Worm (Caenorhabditis elegans): Measurements from ENCODE around the gene C03A3.2.

C03A3.2 gene

DNA sequence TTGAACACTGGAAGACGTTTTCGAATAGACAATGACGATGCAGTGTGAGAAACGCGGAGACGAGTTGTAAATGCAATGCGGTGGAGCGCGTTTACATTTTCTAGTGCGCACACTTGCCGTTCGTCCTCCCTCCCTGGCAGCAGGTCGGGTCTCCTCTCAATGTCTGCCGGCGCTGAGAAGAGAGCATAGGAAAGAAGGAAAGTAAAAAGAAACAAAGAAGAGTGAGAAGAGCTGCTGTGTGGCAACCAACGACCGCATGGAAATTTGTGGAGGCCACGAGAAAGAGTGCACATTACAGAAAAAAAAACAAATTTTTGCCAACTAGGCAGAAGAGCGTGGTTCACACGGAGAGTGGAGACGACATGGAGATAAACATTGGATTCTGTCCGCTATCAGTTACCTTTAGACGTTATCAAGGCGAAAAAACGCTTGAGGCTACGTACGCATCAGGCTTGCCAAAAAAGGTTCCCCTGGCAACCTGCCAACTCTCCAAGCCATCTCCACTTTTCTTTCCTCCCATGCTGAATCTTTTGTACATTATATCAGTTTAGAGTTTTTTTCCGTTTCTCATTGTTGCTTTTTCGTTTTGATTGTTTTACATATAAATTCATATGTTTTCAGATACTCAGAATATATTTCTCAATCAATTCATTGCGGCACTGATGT is 37.1 kb downstream of the C03A3.2 start, which contains the start of the genes snrp-40.1 and F08G12.3:
Gene snrp-40.1 (minus strand): TSS at position 143 of the 666 bp plus-strand sequence.
Gene F08G12.3 (plus strand): TSS at position 616 of the 666 bp plus-strand sequence.
- TF ChIP-seq Y55F3AM.14 (GFP tag; optimal IDR thresholded peaks at IDR 0.05), result peak; percentile 31
- TF ChIP-seq crh-2 (tag; optimal IDR thresholded peaks at IDR 0.05), result peak; percentile 89
- no peak for TF ChIP-seq nhr-11 (tag; optimal IDR thresholded peaks at IDR 0.05)
- TF ChIP-seq lsy-2 (tag; optimal IDR thresholded peaks at IDR 0.05), result peak; percentile 36 to 78
- peak; percentile 71 for TF ChIP-seq zag-1 (tag; optimal IDR thresholded peaks at IDR 0.05)
- no peak for TF ChIP-seq elt-1 (tag; optimal IDR thresholded peaks at IDR 0.05)
- no peak for TF ChIP-seq nhr-23 (tag; optimal IDR thresholded peaks at IDR 0.05)
- peak; percentile 82 for TF ChIP-seq sma-9 (GFP tag; optimal IDR thresholded peaks at IDR 0.05)
- TF ChIP-seq sma-9 (tag; optimal IDR thresholded peaks at IDR 0.05), result no peak
- TF ChIP-seq F13H6.1 (tag; optimal IDR thresholded peaks at IDR 0.05), result peak; percentile 89
- TF ChIP-seq nhr-21 (tag; optimal IDR thresholded peaks at IDR 0.05), result peak; percentile 37
- no peak for TF ChIP-seq mbf-1 (tag; optimal IDR thresholded peaks at IDR 0.05)
- peak; percentile 59 for TF ChIP-seq sma-3 (GFP tag; optimal IDR thresholded peaks at IDR 0.05)
- TF ChIP-seq lin-13 (GFP tag; optimal IDR thresholded peaks at IDR 0.05), result peak; percentile 85
- TF ChIP-seq fos-1 (tag; optimal IDR thresholded peaks at IDR 0.05), result peak; percentile 86
- no peak for TF ChIP-seq lin-39 (tag; optimal IDR thresholded peaks at IDR 0.05)
- TF ChIP-seq R02D3.7 (tag; optimal IDR thresholded peaks at IDR 0.05), result no peak
- TF ChIP-seq peb-1 (tag; optimal IDR thresholded peaks at IDR 0.05), result peak; percentile 87
- peak; percentile 72 for TF ChIP-seq snpc-4 (tag; optimal IDR thresholded peaks at IDR 0.05)
- TF ChIP-seq mdl-1 (tag; optimal IDR thresholded peaks at IDR 0.05), result peak; percentile 20 to 53
- peak; percentile 78 for TF ChIP-seq nhr-25 (tag; optimal IDR thresholded peaks at IDR 0.05)
- TF ChIP-seq elt-3 (tag; optimal IDR thresholded peaks at IDR 0.05), result no peak
- TF ChIP-seq dmd-4 (tag; optimal IDR thresholded peaks at IDR 0.05), result no peak
- TF ChIP-seq sem-4 (tag; optimal IDR thresholded peaks at IDR 0.05), result peak; percentile 62
- no peak for TF ChIP-seq blmp-1 (tag; optimal IDR thresholded peaks at IDR 0.05; ENCODE audit: insufficient read depth)
- peak; percentile 61 for TF ChIP-seq lin-11 (tag; optimal IDR thresholded peaks at IDR 0.05)
- TF ChIP-seq unc-55 (GFP tag; optimal IDR thresholded peaks at IDR 0.05), result peak; percentile 87
- TF ChIP-seq C34F6.9 (tag; optimal IDR thresholded peaks at IDR 0.05), result peak; percentile 94
- peak; percentile 90 for TF ChIP-seq nhr-129 (tag; optimal IDR thresholded peaks at IDR 0.05)
- TF ChIP-seq gmeb-1 (tag; optimal IDR thresholded peaks at IDR 0.05), result peak; percentile 46
- TF ChIP-seq nhr-6 (tag; optimal IDR thresholded peaks at IDR 0.05), result peak; percentile 18
- TF ChIP-seq unc-62 (GFP tag; optimal IDR thresholded peaks at IDR 0.05), result no peak
- TF ChIP-seq ztf-1 (GFP tag; conservative IDR thresholded peaks at IDR 0.05), result no peak
- TF ChIP-seq ztf-4 (tag; optimal IDR thresholded peaks at IDR 0.05), result peak; percentile 59
- TF ChIP-seq mab-5 (tag; optimal IDR thresholded peaks at IDR 0.05), result peak; percentile 59

DNA sequence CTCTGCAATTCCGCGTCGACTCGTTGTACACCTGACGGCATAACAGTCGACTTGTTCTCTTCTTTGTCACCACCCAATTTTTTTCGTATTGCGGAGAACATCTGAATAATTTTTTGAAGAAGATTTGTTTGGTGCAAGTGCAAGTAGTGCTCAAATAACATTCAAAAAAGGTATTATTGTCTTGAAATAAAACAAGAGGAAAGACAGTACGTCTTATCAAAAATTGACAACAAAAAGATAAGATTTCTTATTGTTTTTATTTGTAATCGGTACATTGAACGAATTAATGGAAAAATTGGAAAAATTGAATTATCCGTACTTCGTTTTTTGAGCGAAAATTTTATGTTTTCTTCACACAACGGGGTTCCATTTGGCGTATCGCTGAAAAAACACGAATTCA is 43.1 kb downstream of the C03A3.2 start, which contains the start of gene F08G12.1:
Gene F08G12.1 (minus strand): TSS at position 101 of the 400 bp plus-strand sequence.
- no peak for TF ChIP-seq snpc-4 (tag; optimal IDR thresholded peaks at IDR 0.05)
- no peak for TF ChIP-seq ama-1 (optimal IDR thresholded peaks at IDR 0.05)
- no peak for TF ChIP-seq ZK546.5 (tag; optimal IDR thresholded peaks at IDR 0.05)
- no peak for TF ChIP-seq nhr-10 (tag; optimal IDR thresholded peaks at IDR 0.05)
- no peak for TF ChIP-seq elt-3 (tag; optimal IDR thresholded peaks at IDR 0.05)
- TF ChIP-seq mbf-1 (tag; optimal IDR thresholded peaks at IDR 0.05), result no peak
- TF ChIP-seq nhr-21 (tag; optimal IDR thresholded peaks at IDR 0.05), result no peak
- TF ChIP-seq alr-1 (tag; optimal IDR thresholded peaks at IDR 0.05), result no peak
- no peak for TF ChIP-seq nhr-129 (tag; optimal IDR thresholded peaks at IDR 0.05)
- TF ChIP-seq nhr-12 (tag; optimal IDR thresholded peaks at IDR 0.05), result no peak
- TF ChIP-seq mdl-1 (tag; optimal IDR thresholded peaks at IDR 0.05), result no peak
- no peak for TF ChIP-seq sma-9 (GFP tag; optimal IDR thresholded peaks at IDR 0.05)
- TF ChIP-seq sma-9 (tag; optimal IDR thresholded peaks at IDR 0.05), result no peak
- TF ChIP-seq sma-3 (GFP tag; optimal IDR thresholded peaks at IDR 0.05), result no peak
- no peak for TF ChIP-seq lin-11 (tag; optimal IDR thresholded peaks at IDR 0.05)
- TF ChIP-seq nhr-237 (tag; optimal IDR thresholded peaks at IDR 0.05), result no peak
- no peak for TF ChIP-seq mab-5 (tag; optimal IDR thresholded peaks at IDR 0.05)
- no peak for TF ChIP-seq nhr-6 (tag; optimal IDR thresholded peaks at IDR 0.05)

Data from whole organism, L2 larva.